Worm (Caenorhabditis elegans) whole organism, L4/young adult: ENCODE data around the gene T08G2.2.

Experiments
- W03F9.2 ChIP-seq: fragments of 150-350 bp; optimal IDR thresholded peaks from 2 replicates; lab custom pipeline; 2014; ENCODE audit warnings: missing biosample characterization, missing genetic modification characterization
- dao-5 ChIP-seq: sonication (generic microtip); optimal IDR thresholded peaks from 2 replicates; lab custom pipeline; 2016; ENCODE audit warnings: missing genotype, missing genetic modification characterization, moderate library complexity, missing compliant biosample characterization
- him-1 ChIP-seq: sonication (generic microtip); optimal IDR thresholded peaks from 2 replicates; lab custom pipeline; 2016; ENCODE audit warnings: missing genotype, missing genetic modification reagents, missing genetic modification characterization, missing compliant biosample characterization

Gene T08G2.2

ce11 chrX:17209265-17209664, at the start of gene T08G2.2:
T08G2.2 (minus strand) TSS chrX:17209365.
- TF ChIP-seq W03F9.2 (tag; lab: Kevin White, UChicago) = no peak
- TF ChIP-seq dao-5 = no peak
- TF ChIP-seq him-1 = no peak

- TF ChIP-seq W03F9.2 (tag; lab: Kevin White, UChicago) = no peak
- no peak for TF ChIP-seq him-1
- no peak for TF ChIP-seq dao-5
These were observed 47.6 kb upstream of the T08G2.2 start, which contains the start of gene Y40C7B.4 for ce11 chrX:17256769-17257168. Y40C7B.4 (minus strand) TSS chrX:17256787.

DNA sequence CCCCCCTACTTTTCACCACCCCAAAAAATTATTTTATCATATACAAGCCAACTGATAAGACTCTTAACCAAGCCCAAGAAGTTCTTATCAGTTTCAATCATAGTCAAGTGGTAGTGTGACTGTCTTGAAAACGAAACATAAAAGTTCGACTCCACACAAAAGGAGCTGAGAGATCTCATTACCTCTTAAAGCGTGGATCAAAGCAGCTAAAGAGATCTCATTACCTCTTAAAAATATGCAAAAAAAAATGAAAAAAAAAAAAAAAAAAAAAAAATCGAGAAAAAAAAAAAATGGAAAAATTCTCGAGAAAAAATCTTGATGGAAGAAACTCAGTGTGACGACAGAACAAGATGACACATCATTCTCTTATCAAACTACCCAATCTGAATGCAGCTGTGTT, 46.6 kb upstream of the T08G2.2 start:
- TF ChIP-seq W03F9.2 (tag; lab: Kevin White, UChicago) = peak; percentile 19

DNA sequence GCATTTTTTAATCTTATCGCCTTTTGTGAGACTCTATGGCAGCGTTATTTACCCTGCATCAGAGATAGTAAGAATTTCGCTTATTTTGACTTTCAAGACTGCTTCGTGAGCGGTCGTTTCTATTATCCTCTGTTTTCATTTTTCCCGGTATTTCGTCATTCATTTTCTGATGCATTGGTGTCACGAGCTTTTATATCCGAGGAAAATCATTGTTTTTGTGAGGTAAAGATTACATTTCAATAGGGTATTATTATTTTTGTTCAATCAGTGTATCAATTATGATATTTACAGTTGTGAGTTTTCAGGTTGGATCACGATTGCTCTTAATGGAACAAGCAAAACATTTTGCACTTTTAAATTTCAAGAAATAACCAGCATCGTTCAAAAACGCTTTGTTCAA, 38.1 kb upstream of the T08G2.2 start:
- TF ChIP-seq W03F9.2 (tag; lab: Kevin White, UChicago) (no peak), dao-5 (no peak), him-1 (no peak)

ce11 chrX:17243053-17243452, 33.9 kb upstream of the T08G2.2 start, which contains the start of gene T25G12.13:
T25G12.13 (plus strand) TSS chrX:17243353.
- TF ChIP-seq him-1 = no peak
- TF ChIP-seq W03F9.2 (tag; lab: Kevin White, UChicago) = no peak
- TF ChIP-seq dao-5 = no peak

DNA sequence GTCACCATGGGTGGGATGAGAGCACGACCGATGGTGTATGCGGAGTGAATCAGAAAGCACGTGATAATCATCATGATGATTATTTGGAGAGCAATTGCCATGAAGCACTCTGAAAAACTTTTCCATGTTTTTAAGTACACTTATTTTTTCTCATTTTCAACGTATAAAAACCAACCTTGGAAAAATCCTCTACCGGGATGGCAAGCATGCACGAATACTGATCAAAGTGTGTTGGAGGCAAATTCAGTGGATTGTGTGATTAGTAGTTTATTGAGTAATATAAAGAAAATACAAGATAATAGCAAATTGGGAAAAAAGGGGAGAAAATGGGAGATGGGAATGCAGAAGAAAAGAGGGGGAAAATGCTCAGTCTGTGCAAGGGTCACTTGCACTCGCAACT, 28.3 kb upstream of the T08G2.2 start, which contains the start of gene T25G12.11:
Gene T25G12.11 (minus strand): TSS at position 101 of the 400 bp plus-strand sequence.
- TF ChIP-seq W03F9.2 (tag; lab: Kevin White, UChicago) (no peak), dao-5 (no peak), him-1 (no peak)

- TF ChIP-seq him-1 (no peak), W03F9.2 (tag; lab: Kevin White, UChicago) (no peak), dao-5 (no peak)
These were observed 26.8 kb upstream of the T08G2.2 start, which contains the start of gene dhs-30 for ce11 chrX:17235749-17236561. dhs-30 (minus strand) TSS chrX:17235838.

ce11 chrX:17234988-17235387, 25.8 kb upstream of the T08G2.2 start:
- no peak for TF ChIP-seq W03F9.2 (tag; lab: Kevin White, UChicago)
- TF ChIP-seq dao-5 = no peak
- TF ChIP-seq him-1 = no peak

DNA sequence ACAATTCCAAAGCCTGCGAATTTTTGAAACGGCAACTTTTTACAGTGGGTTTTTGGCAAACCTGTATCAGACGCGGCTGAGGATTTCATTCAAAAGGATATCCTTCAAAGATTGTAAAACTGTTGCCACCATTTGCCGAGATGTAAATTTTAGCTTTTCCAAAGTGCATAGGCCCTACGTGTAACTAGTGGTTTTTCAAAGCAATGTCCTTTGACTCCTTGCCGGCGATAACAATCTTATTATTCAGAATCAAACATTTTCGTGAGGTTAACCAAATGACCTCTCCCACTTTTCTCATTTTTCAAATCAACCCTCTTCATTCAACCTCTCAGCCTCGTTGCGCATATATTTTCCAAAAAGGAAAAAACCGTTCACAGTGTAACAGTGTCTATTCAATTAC, 22.2 kb upstream of the T08G2.2 start, which contains the start of gene T25G12.3:
Gene T25G12.3 (plus strand): TSS at position 301 of the 400 bp plus-strand sequence.
- no peak for TF ChIP-seq him-1
- no peak for TF ChIP-seq W03F9.2 (tag; lab: Kevin White, UChicago)
- no peak for TF ChIP-seq dao-5

ce11 chrX:17230108-17230507, 20.9 kb upstream of the T08G2.2 start, which contains the start of gene T25G12.6:
T25G12.6 (minus strand) TSS chrX:17230208.
- no peak for TF ChIP-seq dao-5
- no peak for TF ChIP-seq him-1
- TF ChIP-seq W03F9.2 (tag; lab: Kevin White, UChicago) = no peak

DNA sequence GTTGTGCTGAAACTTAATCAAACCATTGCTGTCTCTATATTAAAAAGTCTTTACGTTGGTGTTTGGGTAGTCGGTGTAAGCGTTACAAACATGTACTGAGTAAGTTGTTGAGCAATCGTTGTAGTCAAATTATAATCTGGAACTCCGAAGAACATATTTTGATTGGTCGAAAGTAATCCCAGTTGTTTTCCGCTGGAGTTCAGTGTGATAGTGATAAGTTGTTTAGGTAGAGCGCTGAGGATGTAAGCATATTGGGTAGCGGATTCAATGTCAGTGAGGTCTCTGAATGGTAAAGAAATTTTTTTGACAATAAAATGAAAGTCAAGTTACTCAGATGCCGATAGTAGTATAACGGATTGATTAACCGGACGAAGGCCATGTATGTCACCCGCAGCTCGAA, 18.2 kb upstream of the T08G2.2 start:
- TF ChIP-seq dao-5 = no peak
- no peak for TF ChIP-seq him-1
- TF ChIP-seq W03F9.2 (tag; lab: Kevin White, UChicago) = no peak

- no peak for TF ChIP-seq dao-5
- no peak for TF ChIP-seq W03F9.2 (tag; lab: Kevin White, UChicago)
- TF ChIP-seq him-1 = no peak
These were observed 12.8 kb upstream of the T08G2.2 start, which contains the start of gene rab-6.2 for ce11 chrX:17221873-17222525. rab-6.2 (plus strand) TSS chrX:17222475.

DNA sequence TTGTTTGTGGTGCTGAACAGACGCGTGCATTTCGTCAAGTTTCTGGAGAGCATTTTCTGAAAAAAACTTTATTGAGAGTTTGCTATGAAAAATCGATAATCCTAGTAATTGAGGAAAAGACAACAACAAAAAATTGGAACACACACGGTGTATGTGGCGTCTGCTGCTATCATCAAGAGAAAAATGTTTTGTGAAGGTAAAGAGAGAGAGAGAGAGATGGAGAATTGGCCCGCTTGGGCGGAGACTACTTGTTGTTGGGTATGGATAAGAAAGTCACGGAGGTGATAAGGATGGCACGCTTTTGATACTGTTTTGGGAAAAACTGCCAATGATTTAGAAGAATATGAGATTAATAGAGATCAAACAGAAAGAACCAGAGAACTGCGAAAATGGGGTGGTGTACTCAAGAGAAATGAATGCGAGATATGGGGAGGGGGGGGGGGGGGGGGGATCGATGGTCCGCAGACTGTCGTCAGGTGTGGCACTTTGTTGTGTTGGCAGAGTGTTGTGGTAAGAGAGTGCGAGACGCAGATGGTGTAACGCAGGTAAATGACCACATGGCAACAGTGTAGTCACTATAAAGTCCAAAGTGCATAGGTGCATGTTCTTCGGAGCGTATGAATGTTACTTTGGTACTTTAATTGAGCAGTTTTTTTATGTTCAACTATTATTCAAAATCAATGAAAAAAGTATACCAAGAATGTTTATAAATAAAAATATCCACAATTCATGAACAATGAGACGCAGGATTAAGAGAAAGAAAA, 8.1 kb upstream of the T08G2.2 start, which contains the start of gene acdh-7:
Gene acdh-7 (minus strand): TSS at position 56 of the 764 bp plus-strand sequence.
- TF ChIP-seq dao-5 (no peak), W03F9.2 (tag; lab: Kevin White, UChicago) (no peak), him-1 (no peak)

DNA sequence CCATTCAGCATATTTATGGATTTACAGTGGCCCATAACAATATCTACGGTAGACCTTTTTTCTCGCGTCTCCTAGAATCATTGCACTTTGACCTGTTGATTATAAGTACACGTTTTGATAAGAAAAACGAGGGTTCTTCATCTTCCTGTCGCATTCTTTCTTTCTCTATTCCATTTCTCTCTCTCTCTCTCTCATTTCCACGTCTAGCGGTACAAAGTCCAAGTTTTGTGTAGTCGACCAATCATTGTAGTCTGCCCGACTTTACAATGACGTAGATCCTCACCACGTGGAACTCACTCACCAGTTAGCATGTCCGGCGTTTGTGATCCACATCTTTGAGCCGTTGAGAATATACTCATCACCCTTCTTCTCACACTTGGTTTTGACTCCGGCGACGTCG, 7.0 kb upstream of the T08G2.2 start:
- TF ChIP-seq him-1 = no peak
- TF ChIP-seq W03F9.2 (tag; lab: Kevin White, UChicago) = no peak
- TF ChIP-seq dao-5 = no peak
